Fruit fly (Drosophila melanogaster) whole organism, adult: Measurements from ENCODE around the gene drm.

Source experiments
- CG5204 ChIP-seq: fragments of 200-800 bp; sonication (Bioruptor generic); optimal IDR thresholded peaks from 2 replicates; lab custom pipeline; 2016; ENCODE audit warnings: missing biosample characterization, missing genetic modification characterization
- pad ChIP-seq: fragments of 200-800 bp; sonication (Bioruptor generic); optimal IDR thresholded peaks from 3 replicates; lab custom pipeline; 2017; ENCODE audit warnings: missing biosample characterization, missing genetic modification characterization, mild to moderate bottlenecking, moderate library complexity, missing genetic modification reagents
- tj ChIP-seq: fragments of 200-800 bp; sonication (Bioruptor generic); optimal IDR thresholded peaks from 3 replicates; lab custom pipeline; 2017; ENCODE audit warnings: missing biosample characterization, mild to moderate bottlenecking, missing genetic modification characterization, moderate library complexity

- TF ChIP-seq tj: no peak
- TF ChIP-seq CG5204 (GFP tag; lab: Kevin White, UChicago): peak; percentile 11
- TF ChIP-seq pad (GFP tag; lab: Kevin White, UChicago): no peak
These were observed 18.4 kb downstream of the drm start for dm6 chr2L:3557471-3557870.
